Worm (Caenorhabditis elegans) whole organism, mixed stage, embryonic: ENCODE data around the gene nspg-6.

Source experiments
- M03D4.4 ChIP-seq: sonication (generic microtip); optimal IDR thresholded peaks from 2 replicates; lab custom pipeline; 2017; ENCODE audit warnings: mild to moderate bottlenecking, missing genetic modification characterization, missing compliant biosample characterization
- blmp-1 ChIP-seq: fragments of 150-350 bp; optimal IDR thresholded peaks from 2 replicates; lab custom pipeline; 2014; ENCODE audit warnings: missing biosample characterization, missing genetic modification characterization
- ceh-39 ChIP-seq: fragments of 150-350 bp; optimal IDR thresholded peaks from 2 replicates; lab custom pipeline; 2014; ENCODE audit warnings: missing biosample characterization, missing genetic modification characterization
- ceh-43 ChIP-seq: fragments of 200-800 bp; sonication (Bioruptor generic); optimal IDR thresholded peaks from 2 replicates; lab custom pipeline; 2018; ENCODE audit warnings: mild to moderate bottlenecking, missing genetic modification characterization, moderate library complexity, missing compliant biosample characterization
- ces-1 ChIP-seq: fragments of 150-350 bp; optimal IDR thresholded peaks from 2 replicates; lab custom pipeline; 2014; ENCODE audit warnings: missing biosample characterization, missing genetic modification reagents, missing genetic modification characterization
- elt-3 ChIP-seq: fragments of 150-350 bp; optimal IDR thresholded peaks from 2 replicates; lab custom pipeline; 2014; ENCODE audit warnings: missing biosample characterization, missing genetic modification characterization
- lsy-2 ChIP-seq: fragments of 150-350 bp; optimal IDR thresholded peaks from 2 replicates; lab custom pipeline; 2014; ENCODE audit warnings: missing biosample characterization, missing genetic modification characterization
- mls-2 ChIP-seq: sonication (generic microtip); optimal IDR thresholded peaks from 2 replicates; lab custom pipeline; 2016; ENCODE audit warnings: mild to moderate bottlenecking, missing genetic modification characterization, moderate library complexity, missing compliant biosample characterization
- nhr-12 ChIP-seq: fragments of 150-350 bp; optimal IDR thresholded peaks from 2 replicates; lab custom pipeline; 2014; ENCODE audit warnings: missing biosample characterization, missing genetic modification characterization
- nhr-76 ChIP-seq: sonication (generic microtip); optimal IDR thresholded peaks from 2 replicates; lab custom pipeline; 2017; ENCODE audit warnings: missing biosample characterization, missing genetic modification characterization
- snpc-4 ChIP-seq: fragments of 150-350 bp; optimal IDR thresholded peaks from 2 replicates; lab custom pipeline; 2014; ENCODE audit warnings: missing biosample characterization, missing genetic modification characterization

DNA sequence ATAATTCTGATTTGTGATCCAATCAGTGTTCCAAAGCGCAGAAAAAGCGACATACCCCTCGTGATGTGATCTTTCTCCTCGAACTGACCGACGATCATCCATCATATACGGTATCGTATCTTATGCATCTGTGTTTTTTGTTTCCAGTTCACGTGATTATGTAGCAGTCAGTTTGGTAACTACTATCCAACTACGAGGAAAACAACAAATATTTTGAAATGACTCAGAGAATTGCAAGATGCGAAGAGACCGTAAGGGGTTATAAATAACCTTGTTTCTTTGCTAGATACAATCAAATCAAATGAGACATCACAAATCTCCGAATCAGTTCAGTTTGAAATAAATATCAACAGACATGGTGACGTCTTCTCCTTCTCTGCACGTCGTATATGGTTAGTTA lies 14.6 kb downstream of the nspg-6 start:
- TF ChIP-seq ces-1 (GFP tag; lab: Kevin White, UChicago) = no peak
- no peak for TF ChIP-seq elt-3 (tag; lab: Kevin White, UChicago)
- TF ChIP-seq ceh-43 (GFP tag; lab: Kevin White, UChicago) = no peak
- TF ChIP-seq M03D4.4 (tag; lab: Kevin White, UChicago) = no peak
- TF ChIP-seq lsy-2 (tag; lab: Kevin White, UChicago) = no peak
- no peak for TF ChIP-seq blmp-1 (tag; lab: Kevin White, UChicago)
- no peak for TF ChIP-seq nhr-12 (tag; lab: Kevin White, UChicago)
- TF ChIP-seq snpc-4 (tag; lab: Kevin White, UChicago) = no peak
- no peak for TF ChIP-seq mls-2 (tag; lab: Kevin White, UChicago)
- no peak for TF ChIP-seq nhr-76
- TF ChIP-seq ceh-39 = no peak
